Worm (Caenorhabditis elegans) whole organism, L4 larva: Measurements from ENCODE around the gene F28C10.1.

Experiments
- D1046.2 ChIP-seq: fragments of 200-800 bp; sonication (Bioruptor generic); IDR thresholded peaks from 2 replicates; pipeline ENCODE4 v1.3.6; 2022; ENCODE audit warnings: missing genetic modification characterization, missing compliant biosample characterization
- F10B5.3 ChIP-seq: sonication (generic microtip); optimal IDR thresholded peaks from 2 replicates; lab custom pipeline; 2016; ENCODE audit warnings: mild to moderate bottlenecking, missing genetic modification characterization, missing compliant biosample characterization
- F44E2.7 ChIP-seq: fragments of 200-800 bp; sonication (Bioruptor generic); IDR thresholded peaks from 2 replicates; pipeline ENCODE4 v2.1.2; 2022; ENCODE audit warnings: missing genetic modification characterization, missing compliant biosample characterization
- T26A8.4 ChIP-seq: fragments of 200-800 bp; sonication (Bioruptor generic); IDR thresholded peaks from 2 replicates; pipeline ENCODE4 v1.3.6; 2022; ENCODE audit warnings: missing genetic modification characterization, missing compliant biosample characterization
- Y5F2A.4 ChIP-seq: fragments of 200-800 bp; sonication (Bioruptor generic); optimal IDR thresholded peaks from 2 replicates; lab custom pipeline; 2018; ENCODE audit warnings: mild to moderate bottlenecking, missing genetic modification characterization, missing compliant biosample characterization
- Y75B8A.6 ChIP-seq: fragments of 200-800 bp; sonication (Bioruptor generic); IDR thresholded peaks from 2 replicates; pipeline ENCODE4 v1.3.6; 2022; ENCODE audit warnings: missing genetic modification reagents, missing genetic modification characterization, missing compliant biosample characterization
- aha-1 ChIP-seq: fragments of 150-350 bp; peaks from one replicate; lab custom pipeline; 2014; ENCODE audit warnings: missing biosample characterization, missing genetic modification characterization
- aly-2 ChIP-seq: sonication (generic microtip); optimal IDR thresholded peaks from 2 replicates; lab custom pipeline; 2018; ENCODE audit warnings: missing biosample characterization, missing genetic modification characterization
- arid-1 ChIP-seq: fragments of 200-800 bp; sonication (Bioruptor generic); conservative IDR thresholded peaks from 2 replicates; pipeline ENCODE4 v1.3.6; 2022; ENCODE audit warnings: missing genetic modification reagents, missing genetic modification characterization, missing compliant biosample characterization
- attf-4 ChIP-seq: sonication (generic microtip); optimal IDR thresholded peaks from 3 replicates; lab custom pipeline; 2017; ENCODE audit warnings: missing biosample characterization, missing genetic modification characterization
- ceh-20 ChIP-seq: fragments of 200-800 bp; sonication (Bioruptor generic); IDR thresholded peaks from 2 replicates; pipeline ENCODE4 v1.3.6; 2022; ENCODE audit warnings: missing genetic modification reagents, missing genetic modification characterization, missing compliant biosample characterization
- ceh-82 ChIP-seq: sonication (generic microtip); optimal IDR thresholded peaks from 2 replicates; lab custom pipeline; 2017; ENCODE audit warnings: missing biosample characterization, missing genetic modification characterization
- cey-2 ChIP-seq: sonication (generic microtip); optimal IDR thresholded peaks from 3 replicates; lab custom pipeline; 2017; ENCODE audit warnings: missing genetic modification characterization, mild to moderate bottlenecking, missing compliant biosample characterization, antibody characterized with exemption, borderline replicate concordance; ENCODE audit not compliant: insufficient read depth
- daf-16 ChIP-seq, 3 experiments: sonication (generic microtip); optimal IDR thresholded peaks; 2 replicates each; lab custom pipeline; 2016 to 2017; ENCODE audit warnings: missing genetic modification characterization in 3 of 3, missing genetic modification reagents in 3 of 3, mild to moderate bottlenecking in 2 of 3, missing compliant biosample characterization in 2 of 3, missing biosample characterization in 1 of 3, moderate library complexity in 1 of 3
- daf-8 ChIP-seq: fragments of 200-800 bp; sonication (Bioruptor generic); IDR thresholded peaks from 2 replicates; pipeline ENCODE4 v1.3.6; 2022; ENCODE audit warnings: missing genetic modification characterization, missing compliant biosample characterization
- dmd-9 ChIP-seq: fragments of 200-800 bp; sonication (Bioruptor generic); IDR thresholded peaks from 2 replicates; pipeline ENCODE4 v1.3.6; 2022; ENCODE audit warnings: missing genetic modification reagents, missing genetic modification characterization, missing compliant biosample characterization
- dpl-1 ChIP-seq: fragments of 150-350 bp; optimal IDR thresholded peaks from 2 replicates; lab custom pipeline; 2014; ENCODE audit warnings: missing biosample characterization, missing genetic modification reagents, missing genetic modification characterization
- duxl-1 ChIP-seq: sonication (generic microtip); optimal IDR thresholded peaks from 2 replicates; lab custom pipeline; 2016; ENCODE audit warnings: mild to moderate bottlenecking, missing genetic modification characterization, moderate library complexity, missing compliant biosample characterization; ENCODE audit not compliant: poor library complexity
- dve-1 ChIP-seq: sonication (generic microtip); optimal IDR thresholded peaks from 2 replicates; lab custom pipeline; 2017; ENCODE audit warnings: antibody characterized with exemption, mild to moderate bottlenecking, missing genetic modification characterization, missing compliant biosample characterization; ENCODE audit not compliant: insufficient read depth
- egl-27 ChIP-seq: sonication (generic microtip); optimal IDR thresholded peaks from 3 replicates; lab custom pipeline; 2017; ENCODE audit warnings: missing biosample characterization, missing genetic modification reagents, missing genetic modification characterization
- lin-1 ChIP-seq: fragments of 200-800 bp; sonication (Bioruptor generic); IDR thresholded peaks from 2 replicates; pipeline ENCODE4 v1.3.6; 2022; ENCODE audit warnings: missing genetic modification reagents, missing genetic modification characterization, missing compliant biosample characterization
- lin-13 ChIP-seq: fragments of 150-350 bp; optimal IDR thresholded peaks from 2 replicates; lab custom pipeline; 2014; ENCODE audit warnings: missing biosample characterization, missing genetic modification reagents, missing genetic modification characterization
- lir-3 ChIP-seq: sonication (generic microtip); optimal IDR thresholded peaks from 2 replicates; lab custom pipeline; 2016; ENCODE audit warnings: mild to moderate bottlenecking, missing genetic modification characterization, missing compliant biosample characterization
- madf-5 ChIP-seq, 2 experiments: fragments of 200-800 bp; sonication (Bioruptor generic); IDR thresholded peaks; 2 replicates each; pipeline ENCODE4 v1.3.6; 2022; ENCODE audit warnings: missing compliant biosample characterization in 2 of 2, missing genetic modification characterization in 2 of 2
- mdl-1 ChIP-seq, 2 experiments: fragments of 150-350 bp in 1 of 2; sonication (generic microtip) in 1 of 2; optimal IDR thresholded peaks; 2 replicates each; lab custom pipeline; 2014 to 2017; ENCODE audit warnings: missing biosample characterization in 2 of 2, missing genetic modification characterization in 2 of 2
- mdt-29 ChIP-seq: fragments of 200-800 bp; sonication (Bioruptor generic); IDR thresholded peaks from 2 replicates; pipeline ENCODE4 v1.3.6; 2022; ENCODE audit warnings: missing genetic modification reagents, missing genetic modification characterization, missing compliant biosample characterization
- nhr-10 ChIP-seq: fragments of 150-350 bp; optimal IDR thresholded peaks from 2 replicates; lab custom pipeline; 2014; ENCODE audit warnings: missing biosample characterization, missing genetic modification characterization
- nhr-102 ChIP-seq: sonication (generic microtip); optimal IDR thresholded peaks from 2 replicates; lab custom pipeline; 2016; ENCODE audit warnings: mild to moderate bottlenecking, missing genetic modification characterization, moderate library complexity, missing compliant biosample characterization
- nhr-11 ChIP-seq: fragments of 150-350 bp; optimal IDR thresholded peaks from 2 replicates; lab custom pipeline; 2014; ENCODE audit warnings: missing biosample characterization, missing genetic modification characterization
- nhr-237 ChIP-seq: sonication (generic microtip); optimal IDR thresholded peaks from 2 replicates; lab custom pipeline; 2017; ENCODE audit warnings: missing biosample characterization, missing genetic modification characterization
- nhr-25 ChIP-seq: sonication (generic microtip); optimal IDR thresholded peaks from 2 replicates; lab custom pipeline; 2017; ENCODE audit warnings: missing genetic modification characterization, mild to moderate bottlenecking, missing compliant biosample characterization, antibody characterized with exemption, moderate library complexity, borderline replicate concordance; ENCODE audit not compliant: insufficient read depth
- nhr-28 ChIP-seq: fragments of 150-350 bp; optimal IDR thresholded peaks from 2 replicates; lab custom pipeline; 2014; ENCODE audit warnings: missing biosample characterization, missing genetic modification characterization
- nhr-41 ChIP-seq: fragments of 200-800 bp; sonication (Bioruptor generic); IDR thresholded peaks from 2 replicates; pipeline ENCODE4 v1.3.6; 2022; ENCODE audit warnings: missing genetic modification reagents, missing genetic modification characterization, missing compliant biosample characterization
- nhr-6 ChIP-seq: fragments of 150-350 bp; optimal IDR thresholded peaks from 2 replicates; lab custom pipeline; 2014; ENCODE audit warnings: missing biosample characterization, missing genetic modification characterization
- nhr-76 ChIP-seq: fragments of 150-350 bp; optimal IDR thresholded peaks from 2 replicates; lab custom pipeline; 2014; ENCODE audit warnings: missing biosample characterization, missing genetic modification characterization
- nhr-77 ChIP-seq: fragments of 150-350 bp; optimal IDR thresholded peaks from 2 replicates; lab custom pipeline; 2014; ENCODE audit warnings: missing biosample characterization, missing genetic modification characterization
- saeg-2 ChIP-seq: fragments of 200-800 bp; sonication (Bioruptor generic); IDR thresholded peaks from 2 replicates; pipeline ENCODE4 v1.3.6; 2022; ENCODE audit warnings: missing genetic modification reagents, missing genetic modification characterization, missing compliant biosample characterization
- snpc-1.2 ChIP-seq: fragments of 200-800 bp; sonication (Bioruptor generic); IDR thresholded peaks from 2 replicates; pipeline ENCODE4 v1.3.6; 2022; ENCODE audit warnings: missing genetic modification reagents, missing genetic modification characterization, missing compliant biosample characterization
- spr-1 ChIP-seq: sonication (generic microtip); optimal IDR thresholded peaks from 2 replicates; lab custom pipeline; 2016; ENCODE audit warnings: mild to moderate bottlenecking, missing genetic modification characterization, missing compliant biosample characterization
- spr-3 ChIP-seq: fragments of 200-800 bp; sonication (Bioruptor generic); optimal IDR thresholded peaks from 2 replicates; lab custom pipeline; 2018; ENCODE audit warnings: mild to moderate bottlenecking, missing genetic modification characterization, missing compliant biosample characterization
- tag-97 ChIP-seq: fragments of 200-800 bp; sonication (Bioruptor generic); IDR thresholded peaks from 2 replicates; pipeline ENCODE4 v1.3.6; 2022; ENCODE audit warnings: missing genetic modification characterization, missing compliant biosample characterization
- tra-1 ChIP-seq: fragments of 200-800 bp; sonication (Bioruptor generic); IDR thresholded peaks from 2 replicates; pipeline ENCODE4 v1.3.6; 2022; ENCODE audit warnings: missing genetic modification reagents, missing genetic modification characterization, missing compliant biosample characterization
- unc-130 ChIP-seq: sonication (generic microtip); optimal IDR thresholded peaks from 2 replicates; lab custom pipeline; 2016; ENCODE audit warnings: missing genetic modification reagents, missing genetic modification characterization, missing compliant biosample characterization
- unc-62 ChIP-seq, 3 experiments: fragments of 150-350 bp in 1 of 3; sonication (generic microtip); optimal IDR thresholded peaks in 2 of 3; peaks in 1 of 3; 1 replicate in 1 of 3; 2 replicates in 2 of 3; lab custom pipeline; 2014 to 2017; ENCODE audit warnings: missing biosample characterization in 3 of 3, missing genetic modification characterization in 3 of 3, missing genetic modification reagents in 3 of 3, missing genotype in 1 of 3
- zag-1 ChIP-seq: fragments of 150-350 bp; optimal IDR thresholded peaks from 2 replicates; lab custom pipeline; 2014; ENCODE audit warnings: missing biosample characterization, missing genetic modification characterization
- zip-2 ChIP-seq: fragments of 150-350 bp; optimal IDR thresholded peaks from 2 replicates; lab custom pipeline; 2014; ENCODE audit warnings: missing biosample characterization, missing genetic modification characterization
- ztf-11 ChIP-seq: fragments of 150-350 bp; optimal IDR thresholded peaks from 2 replicates; lab custom pipeline; 2014; ENCODE audit warnings: missing biosample characterization, missing genetic modification characterization

F28C10.1 gene

ce11 chrX:587798-588197 is 44.9 kb downstream of the F28C10.1 start, which contains the start of gene mrp-1:
TSS of gene mrp-1 (minus strand) at chrX:587898.
- TF ChIP-seq lir-3 (tag; lab: Kevin White, UChicago): no peak
- no peak for TF ChIP-seq D1046.2
- TF ChIP-seq tag-97 (GFP tag; lab: Robert Waterston, UW): no peak
- TF ChIP-seq cey-2: no peak
- TF ChIP-seq nhr-25: no peak
- no peak for TF ChIP-seq nhr-10 (tag; lab: Kevin White, UChicago)
- TF ChIP-seq nhr-41 (GFP tag; lab: Robert Waterston, UW): no peak
- TF ChIP-seq daf-8 (GFP tag; lab: Robert Waterston, UW): no peak
- TF ChIP-seq Y75B8A.6 (GFP tag; lab: Robert Waterston, UW): no peak
- no peak for TF ChIP-seq dve-1 (tag; lab: Kevin White, UChicago)
- no peak for TF ChIP-seq nhr-28
- no peak for TF ChIP-seq dpl-1 (GFP tag; lab: Kevin White, UChicago)
- TF ChIP-seq T26A8.4 (GFP tag; lab: Robert Waterston, UW): no peak
- TF ChIP-seq arid-1 (GFP tag; lab: Robert Waterston, UW): no peak

ce11 chrX:591056-591455 is 48.1 kb downstream of the F28C10.1 start:
- TF ChIP-seq dmd-9 (GFP tag; lab: Robert Waterston, UW) (no peak), nhr-102 (tag; lab: Kevin White, UChicago) (no peak), nhr-41 (GFP tag; lab: Robert Waterston, UW) (no peak), lin-1 (GFP tag; lab: Robert Waterston, UW) (no peak), zag-1 (no peak), ceh-20 (GFP tag; lab: Robert Waterston, UW) (no peak), F44E2.7 (no peak), zip-2 (tag; lab: Kevin White, UChicago) (no peak), unc-130 (GFP tag; lab: Kevin White, UChicago) (no peak), attf-4 (tag; lab: Kevin White, UChicago) (no peak)
- TF ChIP-seq, all 104 proteins: peak for 0

DNA sequence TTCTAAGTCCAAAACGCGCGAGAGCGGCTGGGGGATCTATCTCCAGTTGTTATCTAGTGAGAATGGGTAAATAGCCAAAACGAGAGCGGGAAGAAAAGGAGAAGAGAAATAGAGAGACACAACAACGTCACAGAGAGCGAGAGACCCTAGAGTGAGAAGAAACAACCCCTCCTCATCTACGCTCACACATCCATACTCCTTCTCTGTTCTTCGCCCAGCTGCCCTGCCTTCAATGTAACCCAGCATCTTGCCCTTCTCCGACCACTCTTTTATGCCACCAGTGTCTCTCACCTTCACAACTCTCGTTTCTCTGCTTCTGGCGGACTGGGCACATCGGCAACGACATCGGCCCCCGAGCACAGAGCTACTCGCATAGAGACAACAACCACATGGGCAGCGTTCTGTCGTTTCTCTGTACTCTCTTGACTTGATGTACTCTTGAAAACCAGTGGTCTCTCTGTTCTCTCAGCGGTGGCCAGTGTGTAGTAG is 50.4 kb downstream of the F28C10.1 start:
- TF ChIP-seq daf-8 (GFP tag; lab: Robert Waterston, UW): no peak
- TF ChIP-seq egl-27 (tag; lab: Kevin White, UChicago): no peak
- TF ChIP-seq nhr-6 (tag; lab: Kevin White, UChicago): peak; percentile 54
- no peak for TF ChIP-seq ceh-82 (tag; lab: Kevin White, UChicago)
- peak in 1 of 2 experiments; percentile 95 for TF ChIP-seq unc-62 (GFP tag; optimal IDR thresholded peaks at IDR 0.05 in 1 of 2; lab: Kevin White, UChicago)
- no peak for TF ChIP-seq unc-62 (tag; optimal IDR thresholded peaks at IDR 0.05; lab: Kevin White, UChicago)
- TF ChIP-seq nhr-76 (tag; lab: Kevin White, UChicago): no peak
- TF ChIP-seq mdt-29: no peak
- TF ChIP-seq ztf-11 (tag; lab: Kevin White, UChicago): no peak
- TF ChIP-seq snpc-1.2 (GFP tag; lab: Robert Waterston, UW): no peak
- peak; percentile 51 for TF ChIP-seq duxl-1 (tag; lab: Kevin White, UChicago)
- TF ChIP-seq spr-3 (GFP tag; lab: Kevin White, UChicago): peak; percentile 21
- TF ChIP-seq tra-1 (GFP tag; lab: Robert Waterston, UW): no peak
- no peak for TF ChIP-seq madf-5 (GFP tag; IDR thresholded peaks at IDR 0.05; lab: Robert Waterston, UW)
- TF ChIP-seq spr-1 (tag; lab: Kevin White, UChicago): peak; percentile 60
- no peak for TF ChIP-seq aly-2 (tag; lab: Kevin White, UChicago)
- peak; percentile 38 for TF ChIP-seq F10B5.3 (tag; lab: Kevin White, UChicago)
- no peak for TF ChIP-seq Y5F2A.4
- no peak for TF ChIP-seq cey-2
- peak; percentile 72 for TF ChIP-seq lin-13 (GFP tag; lab: Kevin White, UChicago)
- TF ChIP-seq nhr-237: no peak
- peak; percentile 80 to 97 for TF ChIP-seq mdl-1 (tag; optimal IDR thresholded peaks at IDR 0.05; lab: Kevin White, UChicago)
- TF ChIP-seq attf-4 (tag; lab: Kevin White, UChicago): no peak
- TF ChIP-seq saeg-2 (GFP tag; lab: Robert Waterston, UW): no peak
- no peak for TF ChIP-seq lin-1 (GFP tag; lab: Robert Waterston, UW)
- TF ChIP-seq zag-1: no peak
- no peak for TF ChIP-seq lir-3 (tag; lab: Kevin White, UChicago)
- TF ChIP-seq nhr-77 (tag; lab: Kevin White, UChicago): peak; percentile 92
- TF ChIP-seq daf-16 (GFP tag; optimal IDR thresholded peaks at IDR 0.05; lab: Kevin White, UChicago): peak; percentile 5 to 65
- TF ChIP-seq daf-16 (tag; optimal IDR thresholded peaks at IDR 0.05; lab: Kevin White, UChicago): peak; percentile 84
- TF ChIP-seq aha-1 (tag; lab: Kevin White, UChicago): peak; percentile 99
- peak; percentile 90 for TF ChIP-seq nhr-11 (tag; lab: Kevin White, UChicago)
